Worm (Caenorhabditis elegans) whole organism, L3 larva: ENCODE results near the gene W02A2.12.

ENCODE experiments used
- R02D3.7 ChIP-seq: fragments of 150-350 bp; optimal IDR thresholded peaks from 2 replicates; lab custom pipeline; 2014; ENCODE audit warnings: missing biosample characterization, missing genetic modification characterization
- ZK546.5 ChIP-seq: sonication (generic microtip); optimal IDR thresholded peaks from 2 replicates; lab custom pipeline; 2017; ENCODE audit warnings: missing biosample characterization, missing genetic modification characterization
- aly-2 ChIP-seq: fragments of 150-350 bp; optimal IDR thresholded peaks from 2 replicates; lab custom pipeline; 2014; ENCODE audit warnings: missing biosample characterization, missing genetic modification characterization
- ama-1 ChIP-seq: fragments of 150-350 bp; optimal IDR thresholded peaks from 2 replicates; lab custom pipeline; 2018
- ceh-16 ChIP-seq: sonication (generic microtip); optimal IDR thresholded peaks from 2 replicates; lab custom pipeline; 2017; ENCODE audit warnings: missing biosample characterization, missing genetic modification characterization
- ceh-28 ChIP-seq: fragments of 150-350 bp; optimal IDR thresholded peaks from 2 replicates; lab custom pipeline; 2014; ENCODE audit warnings: missing biosample characterization, missing genetic modification reagents, missing genetic modification characterization
- ceh-82 ChIP-seq: fragments of 150-350 bp; optimal IDR thresholded peaks from 2 replicates; lab custom pipeline; 2014; ENCODE audit warnings: missing biosample characterization, missing genetic modification characterization
- ceh-9 ChIP-seq: sonication (generic microtip); optimal IDR thresholded peaks from 2 replicates; lab custom pipeline; 2018; ENCODE audit warnings: missing biosample characterization, missing genetic modification characterization
- daf-12 ChIP-seq: fragments of 150-350 bp; optimal IDR thresholded peaks from 2 replicates; lab custom pipeline; 2014; ENCODE audit warnings: missing biosample characterization, missing genetic modification reagents, missing genetic modification characterization
- egl-27 ChIP-seq: sonication (generic microtip); optimal IDR thresholded peaks from 4 replicates; lab custom pipeline; 2017; ENCODE audit warnings: missing biosample characterization, missing genetic modification reagents, missing genetic modification characterization
- egl-5 ChIP-seq: fragments of 150-350 bp; optimal IDR thresholded peaks from 2 replicates; lab custom pipeline; 2017; ENCODE audit warnings: missing biosample characterization, missing genetic modification reagents, missing genetic modification characterization, inconsistent platforms
- elt-1 ChIP-seq: fragments of 150-350 bp; optimal IDR thresholded peaks from 2 replicates; lab custom pipeline; 2014; ENCODE audit warnings: missing biosample characterization, missing genetic modification characterization
- elt-2 ChIP-seq: sonication (generic microtip); optimal IDR thresholded peaks from 2 replicates; lab custom pipeline; 2016; ENCODE audit warnings: missing genetic modification reagents, mild to moderate bottlenecking, missing genetic modification characterization, missing compliant biosample characterization
- elt-3 ChIP-seq, 3 experiments: fragments of 150-350 bp in 1 of 3; sonication (generic microtip) in 2 of 3; optimal IDR thresholded peaks; 2 replicates in 2 of 3; 4 replicates in 1 of 3; lab custom pipeline; 2014 to 2017; ENCODE audit warnings: missing biosample characterization in 3 of 3, missing genetic modification characterization in 3 of 3
- eor-1 ChIP-seq, 2 experiments: fragments of 150-350 bp; optimal IDR thresholded peaks; 2 replicates each; lab custom pipeline; 2014 to 2018; ENCODE audit warnings: missing biosample characterization in 2 of 2, missing genetic modification characterization in 2 of 2
- fkh-10 ChIP-seq: sonication (generic microtip); optimal IDR thresholded peaks from 2 replicates; lab custom pipeline; 2017; ENCODE audit warnings: missing biosample characterization, missing genetic modification reagents, missing genetic modification characterization
- fkh-2 ChIP-seq: fragments of 150-350 bp; optimal IDR thresholded peaks from 2 replicates; lab custom pipeline; 2014; ENCODE audit warnings: missing biosample characterization, missing genetic modification reagents, missing genetic modification characterization
- fos-1 ChIP-seq: fragments of 150-350 bp; optimal IDR thresholded peaks from 2 replicates; lab custom pipeline; 2014; ENCODE audit warnings: missing biosample characterization, missing genetic modification characterization
- hmg-11 ChIP-seq: sonication (generic microtip); optimal IDR thresholded peaks from 2 replicates; lab custom pipeline; 2016; ENCODE audit warnings: missing genetic modification characterization, missing compliant biosample characterization
- jun-1 ChIP-seq: fragments of 150-350 bp; optimal IDR thresholded peaks from 2 replicates; lab custom pipeline; 2014; ENCODE audit warnings: missing biosample characterization, missing genetic modification reagents, missing genetic modification characterization
- lin-15B ChIP-seq: fragments of 150-350 bp; optimal IDR thresholded peaks from 2 replicates; lab custom pipeline; 2014; ENCODE audit warnings: missing biosample characterization, missing genetic modification characterization
- lin-39 ChIP-seq: fragments of 150-350 bp; optimal IDR thresholded peaks from 2 replicates; lab custom pipeline; 2018; ENCODE audit warnings: missing biosample characterization, missing genetic modification reagents, missing genetic modification characterization
- lsy-12 ChIP-seq: sonication (generic microtip); optimal IDR thresholded peaks from 2 replicates; lab custom pipeline; 2016; ENCODE audit warnings: mild to moderate bottlenecking, missing genetic modification characterization, missing compliant biosample characterization
- mdl-1 ChIP-seq: fragments of 150-350 bp; optimal IDR thresholded peaks from 2 replicates; lab custom pipeline; 2014; ENCODE audit warnings: missing biosample characterization, missing genetic modification characterization
- mml-1 ChIP-seq: fragments of 150-350 bp; sonication (generic microtip); optimal IDR thresholded peaks from 3 replicates; lab custom pipeline; 2014; ENCODE audit warnings: missing biosample characterization, missing genetic modification characterization
- nfya-1 ChIP-seq: sonication (generic microtip); optimal IDR thresholded peaks from 2 replicates; lab custom pipeline; 2017; ENCODE audit warnings: missing genetic modification characterization, mild to moderate bottlenecking, missing compliant biosample characterization, antibody characterized with exemption, moderate library complexity; ENCODE audit not compliant: insufficient read depth
- nhr-11 ChIP-seq: fragments of 150-350 bp; optimal IDR thresholded peaks from 2 replicates; lab custom pipeline; 2014; ENCODE audit warnings: missing biosample characterization, missing genetic modification characterization
- nhr-12 ChIP-seq: fragments of 150-350 bp; optimal IDR thresholded peaks from 2 replicates; lab custom pipeline; 2014; ENCODE audit warnings: missing biosample characterization, missing genetic modification characterization
- nhr-23 ChIP-seq: fragments of 150-350 bp; optimal IDR thresholded peaks from 2 replicates; lab custom pipeline; 2014; ENCODE audit warnings: missing biosample characterization, missing genetic modification reagents, missing genetic modification characterization
- nhr-237 ChIP-seq: fragments of 150-350 bp; optimal IDR thresholded peaks from 2 replicates; lab custom pipeline; 2014; ENCODE audit warnings: missing biosample characterization, missing genetic modification characterization
- nhr-25 ChIP-seq: sonication (generic microtip); optimal IDR thresholded peaks from 2 replicates; lab custom pipeline; 2017; ENCODE audit warnings: missing biosample characterization, missing genetic modification characterization
- nhr-28 ChIP-seq: fragments of 150-350 bp; optimal IDR thresholded peaks from 2 replicates; lab custom pipeline; 2014; ENCODE audit warnings: missing biosample characterization, missing genetic modification characterization
- nhr-43 ChIP-seq: sonication (generic microtip); optimal IDR thresholded peaks from 2 replicates; lab custom pipeline; 2016; ENCODE audit warnings: mild to moderate bottlenecking, missing genetic modification characterization, missing compliant biosample characterization; ENCODE audit not compliant: poor library complexity, severe bottlenecking
- nhr-67 ChIP-seq: fragments of 150-350 bp; optimal IDR thresholded peaks from 2 replicates; lab custom pipeline; 2014; ENCODE audit warnings: missing biosample characterization, missing genetic modification characterization
- nhr-76 ChIP-seq: fragments of 150-350 bp; sonication (generic microtip); optimal IDR thresholded peaks from 5 replicates; lab custom pipeline; 2014; ENCODE audit warnings: missing biosample characterization, missing genetic modification characterization
- nhr-77 ChIP-seq: fragments of 150-350 bp; optimal IDR thresholded peaks from 2 replicates; lab custom pipeline; 2014; ENCODE audit warnings: missing biosample characterization, missing genetic modification characterization
- pha-4 ChIP-seq: fragments of 150-350 bp; optimal IDR thresholded peaks from 2 replicates; lab custom pipeline; 2014; ENCODE audit warnings: missing biosample characterization, missing genetic modification reagents, missing genetic modification characterization
- pqm-1 ChIP-seq: fragments of 150-350 bp; optimal IDR thresholded peaks from 2 replicates; lab custom pipeline; 2017; ENCODE audit warnings: missing biosample characterization, missing genetic modification characterization, inconsistent platforms
- sea-2 ChIP-seq: fragments of 150-350 bp; sonication (generic microtip); optimal IDR thresholded peaks from 4 replicates; lab custom pipeline; 2014; ENCODE audit warnings: missing biosample characterization, missing genetic modification reagents, missing genetic modification characterization
- skn-1 ChIP-seq: fragments of 150-350 bp; optimal IDR thresholded peaks from 2 replicates; lab custom pipeline; 2014; ENCODE audit warnings: missing biosample characterization, missing genetic modification characterization
- snpc-4 ChIP-seq: fragments of 150-350 bp; optimal IDR thresholded peaks from 2 replicates; lab custom pipeline; 2014; ENCODE audit warnings: missing biosample characterization, missing genetic modification characterization
- tbx-2 ChIP-seq: sonication (generic microtip); optimal IDR thresholded peaks from 2 replicates; lab custom pipeline; 2016; ENCODE audit warnings: mild to moderate bottlenecking, missing genetic modification characterization, missing compliant biosample characterization
- unc-39 ChIP-seq: sonication (generic microtip); optimal IDR thresholded peaks from 4 replicates; lab custom pipeline; 2017; ENCODE audit warnings: missing biosample characterization, missing genetic modification characterization
- unc-62 ChIP-seq: fragments of 150-350 bp; sonication (generic microtip); optimal IDR thresholded peaks from 4 replicates; lab custom pipeline; 2014; ENCODE audit warnings: missing biosample characterization, missing genetic modification reagents, missing genetic modification characterization
- zag-1 ChIP-seq: fragments of 150-350 bp; optimal IDR thresholded peaks from 2 replicates; lab custom pipeline; 2014; ENCODE audit warnings: missing biosample characterization, missing genetic modification characterization
- ztf-11 ChIP-seq: fragments of 150-350 bp; optimal IDR thresholded peaks from 2 replicates; lab custom pipeline; 2014; ENCODE audit warnings: missing biosample characterization, missing genetic modification characterization
- ztf-4 ChIP-seq: fragments of 150-350 bp; optimal IDR thresholded peaks from 2 replicates; lab custom pipeline; 2014; ENCODE audit warnings: missing biosample characterization, missing genetic modification characterization

W02A2.12 gene

DNA sequence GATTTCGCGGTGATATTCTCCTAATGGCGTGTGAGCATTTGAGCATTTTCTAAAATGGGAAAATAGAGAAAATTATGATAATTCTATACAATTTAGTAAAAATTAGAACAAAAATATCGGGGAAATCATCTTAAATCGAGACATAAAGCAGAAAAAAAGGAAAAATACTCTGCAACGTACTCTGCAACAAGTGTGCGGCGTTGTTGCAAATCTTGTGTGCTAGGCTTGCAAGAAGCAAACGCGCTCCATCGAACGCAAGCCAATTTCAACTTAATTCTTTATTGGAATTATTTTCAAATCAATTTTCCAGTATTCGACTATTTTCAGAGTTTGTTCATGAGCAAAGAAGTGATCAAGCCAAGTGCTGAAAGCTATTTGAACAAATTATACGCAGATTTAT lies 37.4 kb upstream of the W02A2.12 start, which contains the start of the genes Y62E10A.20, Y62E10A.23 and mdt-9:
Gene Y62E10A.20, minus strand, starts transcription at position 49 of the 400 bp plus-strand sequence.
Gene Y62E10A.23, plus strand, starts transcription at position 282 of the 400 bp plus-strand sequence.
Gene mdt-9, plus strand, starts transcription at position 338 of the 400 bp plus-strand sequence.
- TF ChIP-seq mdl-1 (tag; lab: Kevin White, UChicago) (no peak), pha-4 (tag; lab: Kevin White, UChicago) (peak; percentile 87), nhr-237 (tag; lab: Kevin White, UChicago) (no peak), ztf-11 (tag; lab: Kevin White, UChicago) (no peak), ama-1 (lab: Kevin White, UChicago) (peak; percentile 9), nhr-23 (tag; lab: Kevin White, UChicago) (peak; percentile 81), tbx-2 (tag; lab: Kevin White, UChicago) (no peak), fkh-10 (GFP tag; lab: Kevin White, UChicago) (peak; percentile 14), nhr-28 (tag; lab: Kevin White, UChicago) (no peak), nhr-12 (tag; lab: Kevin White, UChicago) (no peak), sea-2 (GFP tag; lab: Kevin White, UChicago) (no peak), elt-3 (tag; optimal IDR thresholded peaks at IDR 0.05; lab: Kevin White, UChicago) (no peak), fos-1 (tag; lab: Kevin White, UChicago) (no peak), unc-39 (tag; lab: Kevin White, UChicago) (no peak), jun-1 (no peak), ztf-4 (tag; lab: Kevin White, UChicago) (no peak), nhr-67 (tag; lab: Kevin White, UChicago) (no peak), ceh-9 (tag; lab: Kevin White, UChicago) (no peak), R02D3.7 (peak; percentile 53), elt-2 (peak; percentile 28), pqm-1 (peak; percentile 9), nhr-25 (peak; percentile 72), ZK546.5 (no peak), nfya-1 (tag; lab: Kevin White, UChicago) (peak; percentile 82), nhr-43 (peak; percentile 43), unc-62 (no peak), snpc-4 (tag; lab: Kevin White, UChicago) (peak; percentile 11), elt-1 (tag; lab: Kevin White, UChicago) (no peak), nhr-11 (no peak), lin-39 (tag; lab: Kevin White, UChicago) (peak; percentile 70), hmg-11 (tag; lab: Kevin White, UChicago) (peak; percentile 66), zag-1 (tag; lab: Kevin White, UChicago) (no peak), nhr-77 (no peak), lsy-12 (tag; lab: Kevin White, UChicago) (no peak), daf-12 (tag; lab: Kevin White, UChicago) (no peak), ceh-28 (peak; percentile 54), nhr-76 (tag; lab: Kevin White, UChicago) (no peak), egl-5 (peak; percentile 95), fkh-2 (tag; lab: Kevin White, UChicago) (no peak), ceh-82 (no peak), eor-1 (tag; optimal IDR thresholded peaks at IDR 0.05; lab: Kevin White, UChicago) (no peak), ceh-16 (tag; lab: Kevin White, UChicago) (no peak), aly-2 (no peak), egl-27 (tag; lab: Kevin White, UChicago) (no peak), mml-1 (tag; lab: Kevin White, UChicago) (no peak), lin-15B (peak; percentile 92), skn-1 (peak; percentile 32)
